Fruit fly (Drosophila melanogaster): ENCODE results near the gene CG3191.

Gene CG3191

dm6 chrX:2251688-2252087 is at the start of gene CG3191:
Gene CG3191 (minus strand): TSS chrX:2251993.
- TF ChIP-seq CG33017 (tag; optimal IDR thresholded peaks at IDR 0.05) (no peak), Hr96 (GFP tag; optimal IDR thresholded peaks at IDR 0.05) (no peak), CG7045 (GFP tag; optimal IDR thresholded peaks at IDR 0.05) (no peak), cic (GFP tag; optimal IDR thresholded peaks at IDR 0.05) (no peak), CG5204 (GFP tag; optimal IDR thresholded peaks at IDR 0.05) (no peak), ovo (GFP tag; optimal IDR thresholded peaks at IDR 0.05) (no peak), CG12768 (GFP tag; optimal IDR thresholded peaks at IDR 0.05) (no peak), Clk (GFP tag; optimal IDR thresholded peaks at IDR 0.05) (no peak), kay (GFP tag; ENCODE audit: borderline replicate concordance) (no peak), Mnt (GFP tag; optimal IDR thresholded peaks at IDR 0.05) (no peak), CG1620 (GFP tag; optimal IDR thresholded peaks at IDR 0.05) (no peak), CG11617 (GFP tag; optimal IDR thresholded peaks at IDR 0.05) (no peak), toe (GFP tag; optimal IDR thresholded peaks at IDR 0.05) (no peak), cnc (optimal IDR thresholded peaks at IDR 0.05) (no peak), bab1 (GFP tag; optimal IDR thresholded peaks at IDR 0.05) (no peak), Crg-1 (GFP tag; optimal IDR thresholded peaks at IDR 0.05) (no peak), CG14711 (tag; optimal IDR thresholded peaks at IDR 0.05) (no peak), tj (GFP tag; optimal IDR thresholded peaks at IDR 0.05) (no peak)

dm6 chrX:2301069-2301508 is 49.3 kb upstream of the CG3191 start:
- TF ChIP-seq cnc (optimal IDR thresholded peaks at IDR 0.05): no peak
- no peak for TF ChIP-seq CG7045 (GFP tag; optimal IDR thresholded peaks at IDR 0.05)
- TF ChIP-seq CG1620 (GFP tag; optimal IDR thresholded peaks at IDR 0.05): no peak
- no peak for TF ChIP-seq CG5204 (GFP tag; optimal IDR thresholded peaks at IDR 0.05)
- no peak for TF ChIP-seq CG33017 (tag; optimal IDR thresholded peaks at IDR 0.05)
- peak; percentile 77 for TF ChIP-seq pad (GFP tag; optimal IDR thresholded peaks at IDR 0.05)
- no peak for TF ChIP-seq Crg-1 (GFP tag; optimal IDR thresholded peaks at IDR 0.05)
- no peak for TF ChIP-seq toe (GFP tag; optimal IDR thresholded peaks at IDR 0.05)
- TF ChIP-seq Hr96 (GFP tag; optimal IDR thresholded peaks at IDR 0.05): no peak
- no peak for TF ChIP-seq kay (GFP tag; ENCODE audit: borderline replicate concordance)
- no peak for TF ChIP-seq Clk (GFP tag; optimal IDR thresholded peaks at IDR 0.05)
- TF ChIP-seq CG14711 (tag; optimal IDR thresholded peaks at IDR 0.05): peak; percentile 60
- TF ChIP-seq CG7101 (tag; optimal IDR thresholded peaks at IDR 0.05): peak; percentile 66
- no peak for TF ChIP-seq Mnt (GFP tag; optimal IDR thresholded peaks at IDR 0.05)
- TF ChIP-seq bab1 (GFP tag; optimal IDR thresholded peaks at IDR 0.05): peak; percentile 37
- no peak for TF ChIP-seq CG12768 (GFP tag; optimal IDR thresholded peaks at IDR 0.05)
- TF ChIP-seq ovo (GFP tag; optimal IDR thresholded peaks at IDR 0.05): no peak
- TF ChIP-seq cic (GFP tag; optimal IDR thresholded peaks at IDR 0.05): no peak
- TF ChIP-seq CG11617 (GFP tag; optimal IDR thresholded peaks at IDR 0.05): peak; percentile 29
- no peak for TF ChIP-seq tj (GFP tag; optimal IDR thresholded peaks at IDR 0.05)

dm6 chrX:2300293-2301068 is 48.7 kb upstream of the CG3191 start:
- peak; percentile 97 for TF ChIP-seq bab1 (GFP tag; optimal IDR thresholded peaks at IDR 0.05)
- TF ChIP-seq CG7101 (tag; optimal IDR thresholded peaks at IDR 0.05): peak; percentile 97
- peak; percentile 92 for TF ChIP-seq CG14711 (tag; optimal IDR thresholded peaks at IDR 0.05)
- peak; percentile 94 for TF ChIP-seq CG33017 (tag; optimal IDR thresholded peaks at IDR 0.05)
- TF ChIP-seq CG7045 (GFP tag; optimal IDR thresholded peaks at IDR 0.05): peak; percentile 85
- TF ChIP-seq CG11617 (GFP tag; optimal IDR thresholded peaks at IDR 0.05): peak; percentile 84
- no peak for TF ChIP-seq kay (GFP tag; ENCODE audit: borderline replicate concordance)
- TF ChIP-seq Mnt (GFP tag; optimal IDR thresholded peaks at IDR 0.05): peak; percentile 86
- peak; percentile 79 for TF ChIP-seq Crg-1 (GFP tag; optimal IDR thresholded peaks at IDR 0.05)
- peak; percentile 82 for TF ChIP-seq CG5204 (GFP tag; optimal IDR thresholded peaks at IDR 0.05)
- no peak for TF ChIP-seq cnc (optimal IDR thresholded peaks at IDR 0.05)
- TF ChIP-seq tj (GFP tag; optimal IDR thresholded peaks at IDR 0.05): peak; percentile 83
- TF ChIP-seq CG1620 (GFP tag; optimal IDR thresholded peaks at IDR 0.05): peak; percentile 74
- TF ChIP-seq CG12768 (GFP tag; optimal IDR thresholded peaks at IDR 0.05): peak; percentile 77
- TF ChIP-seq ovo (GFP tag; optimal IDR thresholded peaks at IDR 0.05): peak; percentile 63
- peak; percentile 77 for TF ChIP-seq pad (GFP tag; optimal IDR thresholded peaks at IDR 0.05)
- TF ChIP-seq cic (GFP tag; optimal IDR thresholded peaks at IDR 0.05): peak; percentile 67
- no peak for TF ChIP-seq toe (GFP tag; optimal IDR thresholded peaks at IDR 0.05)
- peak; percentile 76 for TF ChIP-seq Clk (GFP tag; optimal IDR thresholded peaks at IDR 0.05)
- TF ChIP-seq Hr96 (GFP tag; optimal IDR thresholded peaks at IDR 0.05): peak; percentile 84

dm6 chrX:2298708-2299370 is 47.0 kb upstream of the CG3191 start:
- TF ChIP-seq pad (GFP tag; optimal IDR thresholded peaks at IDR 0.05) (peak; percentile 31), CG14711 (tag; optimal IDR thresholded peaks at IDR 0.05) (peak; percentile 66), bab1 (GFP tag; optimal IDR thresholded peaks at IDR 0.05) (peak; percentile 85), cic (GFP tag; optimal IDR thresholded peaks at IDR 0.05) (no peak), kay (GFP tag; ENCODE audit: borderline replicate concordance) (no peak), CG7101 (tag; optimal IDR thresholded peaks at IDR 0.05) (peak; percentile 64), Crg-1 (GFP tag; optimal IDR thresholded peaks at IDR 0.05) (no peak), Mnt (GFP tag; optimal IDR thresholded peaks at IDR 0.05) (peak; percentile 18)

DNA sequence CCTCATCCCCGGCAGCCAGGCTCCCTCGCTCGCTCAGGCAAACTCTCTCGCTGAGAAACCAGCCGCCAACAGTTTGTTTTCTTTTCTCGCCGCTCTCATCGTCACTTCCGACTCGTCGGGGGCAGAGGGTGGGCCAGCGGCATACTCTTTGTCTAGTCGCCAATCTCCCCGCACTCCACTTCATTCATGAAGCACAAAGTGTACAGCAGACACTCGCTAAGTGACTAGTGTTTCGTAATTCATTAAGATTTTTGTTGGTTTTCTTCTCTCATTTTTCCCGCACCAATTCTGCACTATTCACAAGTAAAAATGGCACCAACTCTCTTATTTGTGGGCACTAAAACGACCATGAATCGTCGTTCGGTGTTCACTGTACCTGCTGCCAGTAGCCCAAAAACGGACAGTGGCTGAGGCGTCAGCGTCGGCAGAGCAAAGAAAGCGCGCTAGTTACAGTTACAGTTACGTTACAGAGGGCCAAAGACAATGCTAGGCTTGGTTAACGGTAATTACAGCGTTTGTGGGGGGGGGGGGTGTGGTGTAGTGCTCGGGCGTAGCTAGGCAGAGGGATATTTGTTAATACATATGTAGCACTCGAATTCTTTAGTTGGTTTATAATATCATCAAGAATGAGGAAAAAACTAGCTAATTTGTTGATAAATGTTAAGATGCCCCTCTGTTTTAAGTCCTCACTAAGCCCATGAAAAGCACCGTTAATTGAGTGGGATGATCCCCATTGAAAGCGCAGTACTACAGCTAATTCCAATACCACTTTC is 45.8 kb upstream of the CG3191 start:
- TF ChIP-seq CG7101 (tag; optimal IDR thresholded peaks at IDR 0.05) (peak; percentile 89), cic (GFP tag; optimal IDR thresholded peaks at IDR 0.05) (peak; percentile 66), kay (GFP tag; ENCODE audit: borderline replicate concordance) (no peak), CG1620 (GFP tag; optimal IDR thresholded peaks at IDR 0.05) (peak; percentile 68), Clk (GFP tag; optimal IDR thresholded peaks at IDR 0.05) (peak; percentile 27), pad (GFP tag; optimal IDR thresholded peaks at IDR 0.05) (peak; percentile 98), Hr96 (GFP tag; optimal IDR thresholded peaks at IDR 0.05) (peak; percentile 80), CG33017 (tag; optimal IDR thresholded peaks at IDR 0.05) (peak; percentile 60), CG5204 (GFP tag; optimal IDR thresholded peaks at IDR 0.05) (peak; percentile 31), bab1 (GFP tag; optimal IDR thresholded peaks at IDR 0.05) (peak; percentile 97), cnc (optimal IDR thresholded peaks at IDR 0.05) (no peak), CG11617 (GFP tag; optimal IDR thresholded peaks at IDR 0.05) (peak; percentile 71), toe (GFP tag; optimal IDR thresholded peaks at IDR 0.05) (no peak), tj (GFP tag; optimal IDR thresholded peaks at IDR 0.05) (peak; percentile 43), CG12768 (GFP tag; optimal IDR thresholded peaks at IDR 0.05) (peak; percentile 53), CG14711 (tag; optimal IDR thresholded peaks at IDR 0.05) (peak; percentile 83), Mnt (GFP tag; optimal IDR thresholded peaks at IDR 0.05) (peak; percentile 79), CG7045 (GFP tag; optimal IDR thresholded peaks at IDR 0.05) (peak; percentile 29), ovo (GFP tag; optimal IDR thresholded peaks at IDR 0.05) (peak; percentile 97), Crg-1 (GFP tag; optimal IDR thresholded peaks at IDR 0.05) (peak; percentile 90)
